Worm (Caenorhabditis elegans) whole organism, early embryonic: ENCODE data around the gene msp-81.

Experiments
- ama-1 ChIP-seq: fragments of 150-350 bp; optimal IDR thresholded peaks from 2 replicates; lab custom pipeline; 2014
- ceh-13 ChIP-seq: fragments of 200-800 bp; sonication (Bioruptor generic); optimal IDR thresholded peaks from 2 replicates; lab custom pipeline; 2018; ENCODE audit warnings: mild to moderate bottlenecking, missing genetic modification characterization, missing compliant biosample characterization
- ceh-36 ChIP-seq: sonication (generic microtip); optimal IDR thresholded peaks from 2 replicates; lab custom pipeline; 2016; ENCODE audit warnings: missing genetic modification characterization, inconsistent platforms, missing compliant biosample characterization
- ets-7 ChIP-seq: sonication (generic microtip); optimal IDR thresholded peaks from 2 replicates; lab custom pipeline; 2016; ENCODE audit warnings: missing genotype, missing genetic modification characterization, missing compliant biosample characterization
- flt-1 ChIP-seq: fragments of 200-800 bp; sonication (Bioruptor generic); IDR thresholded peaks from 2 replicates; pipeline ENCODE4 v1.3.6; 2022; ENCODE audit warnings: missing genetic modification characterization, missing compliant biosample characterization
- hmbx-1 ChIP-seq: sonication (generic microtip); optimal IDR thresholded peaks from 2 replicates; lab custom pipeline; 2016; ENCODE audit warnings: mild to moderate bottlenecking, missing genetic modification characterization, missing compliant biosample characterization
- hnd-1 ChIP-seq: sonication (generic microtip); optimal IDR thresholded peaks from 2 replicates; lab custom pipeline; 2016; ENCODE audit warnings: missing genetic modification characterization, missing compliant biosample characterization
- pes-1 ChIP-seq: fragments of 200-800 bp; sonication (Bioruptor generic); IDR thresholded peaks from 2 replicates; pipeline ENCODE4 v1.3.6; 2022; ENCODE audit warnings: missing genetic modification reagents, missing genetic modification characterization, missing compliant biosample characterization
- scrt-1 ChIP-seq: fragments of 200-800 bp; sonication (Bioruptor generic); IDR thresholded peaks from 2 replicates; pipeline ENCODE4 v1.3.6; 2022; ENCODE audit warnings: missing genetic modification characterization, missing compliant biosample characterization
- tbx-37 ChIP-seq: fragments of 200-800 bp; sonication (Bioruptor generic); conservative IDR thresholded peaks from 2 replicates; pipeline ENCODE4 v1.3.6; 2022; ENCODE audit warnings: missing genetic modification reagents, missing genetic modification characterization, missing compliant biosample characterization
- tra-4 ChIP-seq: sonication (generic microtip); optimal IDR thresholded peaks from 2 replicates; lab custom pipeline; 2017; ENCODE audit warnings: missing genetic modification characterization, missing compliant biosample characterization

ce11 chrIV:9790708-9791107 lies 45.5 kb downstream of the msp-81 start:
- TF ChIP-seq ets-7, result no peak
- TF ChIP-seq tra-4 (tag; lab: Kevin White, UChicago), result no peak
- TF ChIP-seq ama-1 (lab: Kevin White, UChicago), result no peak
- no peak for TF ChIP-seq ceh-36
- no peak for TF ChIP-seq flt-1 (GFP tag; lab: Robert Waterston, UW)
- TF ChIP-seq ceh-13 (GFP tag; lab: Kevin White, UChicago), result no peak
- TF ChIP-seq scrt-1, result no peak
- no peak for TF ChIP-seq hnd-1 (tag; lab: Kevin White, UChicago)
- no peak for TF ChIP-seq tbx-37 (GFP tag; lab: Robert Waterston, UW)
- TF ChIP-seq pes-1 (GFP tag; lab: Robert Waterston, UW), result no peak
- no peak for TF ChIP-seq hmbx-1 (tag; lab: Kevin White, UChicago)
